Worm (Caenorhabditis elegans): Measurements from ENCODE around the gene C14E2.1.

DNA sequence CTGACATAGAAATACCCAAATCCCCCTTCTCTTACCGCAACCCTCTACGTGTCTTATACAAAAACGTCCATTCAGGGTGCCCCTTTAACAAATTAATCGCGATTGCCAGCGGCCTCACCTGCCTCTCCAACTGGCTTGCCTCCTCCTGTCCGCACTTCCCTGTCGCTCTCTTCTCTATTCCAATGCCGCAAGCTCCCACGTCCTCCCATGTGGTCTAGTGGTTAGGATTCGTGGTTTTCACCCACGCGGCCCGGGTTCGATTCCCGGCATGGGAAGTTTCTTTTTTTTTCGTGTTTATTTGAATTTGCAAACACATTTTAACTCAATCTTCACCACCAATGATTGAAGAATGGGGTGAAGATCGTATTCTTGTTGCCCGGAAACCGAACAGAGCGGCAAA, 32.4 kb downstream of the C14E2.1 start:
- no peak for TF ChIP-seq nhr-10 (tag; optimal IDR thresholded peaks at IDR 0.05)
- no peak for TF ChIP-seq elt-3 (tag; optimal IDR thresholded peaks at IDR 0.05)
- TF ChIP-seq lsy-2 (tag; optimal IDR thresholded peaks at IDR 0.05) = peak in 1 of 2 experiments; percentile 62
- TF ChIP-seq gmeb-1 (tag; optimal IDR thresholded peaks at IDR 0.05) = peak; percentile 50
- no peak for TF ChIP-seq unc-62 (GFP tag; optimal IDR thresholded peaks at IDR 0.05)
- no peak for TF ChIP-seq ztf-1 (GFP tag; conservative IDR thresholded peaks at IDR 0.05)
- TF ChIP-seq nhr-6 (tag; optimal IDR thresholded peaks at IDR 0.05) = no peak
- no peak for TF ChIP-seq fos-1 (tag; optimal IDR thresholded peaks at IDR 0.05)
- TF ChIP-seq skn-1 (tag; optimal IDR thresholded peaks at IDR 0.05) = no peak
- TF ChIP-seq ama-1 (optimal IDR thresholded peaks at IDR 0.05) = no peak
- TF ChIP-seq blmp-1 (tag; optimal IDR thresholded peaks at IDR 0.05; ENCODE audit: insufficient read depth) = no peak
- no peak for TF ChIP-seq snpc-4 (tag; optimal IDR thresholded peaks at IDR 0.05)

All from whole organism, L2 larva.